Fruit fly (Drosophila melanogaster) whole organism, embryonic: ENCODE results near the gene CG15772.

Experiments
- Abd-B ChIP-seq: fragments of 200-800 bp; sonication (Bioruptor generic); optimal IDR thresholded peaks from 2 replicates; lab custom pipeline; 2018; ENCODE audit warnings: missing biosample characterization, mild to moderate bottlenecking, missing genetic modification characterization, moderate library complexity
- CG14860 ChIP-seq: fragments of 200-800 bp; sonication (Bioruptor generic); IDR thresholded peaks from 3 replicates; pipeline ENCODE4 v1.3.6; 2022; ENCODE audit warnings: missing biosample characterization, missing genetic modification characterization; ENCODE audit not compliant: partially characterized antibody
- CG17186 ChIP-seq: fragments of 200-800 bp; sonication (Bioruptor generic); optimal IDR thresholded peaks from 3 replicates; lab custom pipeline; 2017; ENCODE audit warnings: missing biosample characterization, missing genetic modification reagents, missing genetic modification characterization
- CG34422 ChIP-seq: fragments of 200-800 bp; sonication (Bioruptor generic); IDR thresholded peaks from 3 replicates; pipeline ENCODE4 v1.3.6; 2022; ENCODE audit warnings: missing biosample characterization, missing genetic modification characterization
- CG4360 ChIP-seq: fragments of 200-800 bp; sonication (Bioruptor generic); IDR thresholded peaks from 2 replicates; pipeline ENCODE4 v1.3.6; 2022; ENCODE audit warnings: missing biosample characterization, missing genetic modification characterization
- CG4854 ChIP-seq: fragments of 200-800 bp; sonication (Bioruptor generic); optimal IDR thresholded peaks from 2 replicates; lab custom pipeline; 2016; ENCODE audit warnings: missing biosample characterization, missing genetic modification characterization, inconsistent platforms
- CG6654 ChIP-seq: fragments of 200-800 bp; sonication (Bioruptor generic); optimal IDR thresholded peaks from 2 replicates; lab custom pipeline; 2017; ENCODE audit warnings: missing biosample characterization, mild to moderate bottlenecking, missing genetic modification characterization
- Doc3 ChIP-seq: fragments of 200-800 bp; sonication (Bioruptor generic); IDR thresholded peaks from 3 replicates; pipeline ENCODE4 v1.3.6; 2022; ENCODE audit warnings: missing biosample characterization, missing genetic modification characterization; ENCODE audit not compliant: partially characterized antibody
- Mes4 ChIP-seq: fragments of 200-800 bp; sonication (Bioruptor generic); optimal IDR thresholded peaks from 2 replicates; lab custom pipeline; 2016; ENCODE audit warnings: missing biosample characterization, missing genetic modification characterization
- TFAM ChIP-seq: fragments of 200-800 bp; sonication (Bioruptor generic); optimal IDR thresholded peaks from 2 replicates; lab custom pipeline; 2017; ENCODE audit warnings: missing biosample characterization, missing genetic modification characterization, inconsistent platforms
- br ChIP-seq: fragments of >200 bp; optimal IDR thresholded peaks from 2 replicates; lab custom pipeline; 2017
- odd ChIP-seq: fragments of 200-800 bp; sonication (Bioruptor generic); optimal IDR thresholded peaks from 2 replicates; lab custom pipeline; 2017; ENCODE audit warnings: missing biosample characterization, mild to moderate bottlenecking, missing genetic modification characterization
- pan ChIP-seq, 4 experiments: fragments of >200 bp in 3 of 4; fragments of 200-800 bp in 1 of 4; sonication (Bioruptor generic) in 1 of 4; optimal IDR thresholded peaks in 3 of 4; IDR thresholded peaks in 1 of 4; 2 replicates each; pipeline versions ENCODE4 v1.3.6 to Lab custom; 2017 to 2022; ENCODE audit warnings: missing biosample characterization in 2 of 4, missing genetic modification characterization in 2 of 4, mixed read lengths in 1 of 4
- usp ChIP-seq: fragments of >200 bp; optimal IDR thresholded peaks from 2 replicates; lab custom pipeline; 2017; ENCODE audit warnings: missing biosample characterization, missing genetic modification characterization

- no peak for TF ChIP-seq CG6654 (GFP tag; lab: Kevin White, UChicago)
- TF ChIP-seq pan (optimal IDR thresholded peaks at IDR 0.05; lab: Kevin White, UChicago): no peak
- no peak for TF ChIP-seq pan (GFP tag; optimal IDR thresholded peaks at IDR 0.05 in 1 of 2, IDR thresholded peaks at IDR 0.05 in 1 of 2)
- no peak for TF ChIP-seq CG34422
- TF ChIP-seq br (lab: Kevin White, UChicago): no peak
- TF ChIP-seq TFAM (GFP tag; lab: Kevin White, UChicago): no peak
- TF ChIP-seq odd (GFP tag; lab: Kevin White, UChicago): no peak
- TF ChIP-seq CG14860: no peak
- no peak for TF ChIP-seq Abd-B
- TF ChIP-seq CG4854 (GFP tag; lab: Kevin White, UChicago): no peak
- no peak for TF ChIP-seq CG4360 (GFP tag; lab: Robert Waterston, UW)
- TF ChIP-seq usp: no peak
- TF ChIP-seq Doc3 (GFP tag; lab: Robert Waterston, UW): no peak
- no peak for TF ChIP-seq Mes4 (GFP tag; lab: Kevin White, UChicago)
- no peak for TF ChIP-seq CG17186 (GFP tag; lab: Kevin White, UChicago)
Measured at dm6 chrX:5800634-5801033, 48.6 kb downstream of the CG15772 start.
